Worm (Caenorhabditis elegans) whole organism, L2 larva: ENCODE measurements around the gene F54C9.7.

Source experiments
- egl-27 ChIP-seq: sonication (generic microtip); optimal IDR thresholded peaks from 3 replicates; lab custom pipeline; 2017; ENCODE audit warnings: missing biosample characterization, missing genetic modification reagents, missing genetic modification characterization
- nhr-6 ChIP-seq: fragments of 150-350 bp; optimal IDR thresholded peaks from 2 replicates; lab custom pipeline; 2014; ENCODE audit warnings: missing biosample characterization, missing genetic modification characterization
- unc-62 ChIP-seq: fragments of 150-350 bp; optimal IDR thresholded peaks from 2 replicates; lab custom pipeline; 2014; ENCODE audit warnings: missing biosample characterization, missing genetic modification reagents, missing genetic modification characterization

- TF ChIP-seq nhr-6 (tag; lab: Kevin White, UChicago) (no peak), egl-27 (tag; lab: Kevin White, UChicago) (no peak), unc-62 (GFP tag; lab: Kevin White, UChicago) (no peak)
These were observed 33.4 kb downstream of the F54C9.7 start, which contains the start of gene F28C6.8 for ce11 chrII:8606549-8606948.
